Worm (Caenorhabditis elegans): ENCODE measurements around the gene K01D12.5.
"Not testable (repeated sequence)": the region's sequence is repeated elsewhere in the genome, so short reads cannot be mapped to it uniquely, and the experiment has no call there.

K01D12.5 gene

ce11 chrV:12365104-12365503 is 32.5 kb upstream of the K01D12.5 start, which contains the start of gene fipr-2:
fipr-2 (plus strand) TSS chrV:12365348.
- no peak for TF ChIP-seq M03D4.4 (tag; optimal IDR thresholded peaks at IDR 0.05)
- TF ChIP-seq ztf-11 (tag; optimal IDR thresholded peaks at IDR 0.05): no peak
- TF ChIP-seq snpc-4 (tag; optimal IDR thresholded peaks at IDR 0.05): no peak
- TF ChIP-seq blmp-1 (tag; optimal IDR thresholded peaks at IDR 0.05): no peak
- TF ChIP-seq elt-3 (tag; optimal IDR thresholded peaks at IDR 0.05): no peak
- no peak for TF ChIP-seq unc-62 (GFP tag; optimal IDR thresholded peaks at IDR 0.05)
- TF ChIP-seq sptf-1 (tag; optimal IDR thresholded peaks at IDR 0.05): no peak

- TF ChIP-seq cnd-1 (tag; optimal IDR thresholded peaks at IDR 0.05): no peak
- TF ChIP-seq unc-62 (GFP tag; optimal IDR thresholded peaks at IDR 0.05): no peak
- no peak for TF ChIP-seq ham-2 (GFP tag; optimal IDR thresholded peaks at IDR 0.05)
- no peak for TF ChIP-seq zip-8 (tag; optimal IDR thresholded peaks at IDR 0.05)
- no peak for TF ChIP-seq M03D4.4 (tag; optimal IDR thresholded peaks at IDR 0.05)
- no peak for TF ChIP-seq ces-1 (GFP tag; optimal IDR thresholded peaks at IDR 0.05)
- TF ChIP-seq ceh-39 (tag; optimal IDR thresholded peaks at IDR 0.05): no peak
- TF ChIP-seq elt-3 (tag; optimal IDR thresholded peaks at IDR 0.05): no peak
- TF ChIP-seq lin-13 (tag; optimal IDR thresholded peaks at IDR 0.05): no peak
- no peak for TF ChIP-seq mep-1 (tag; optimal IDR thresholded peaks at IDR 0.05)
- no peak for TF ChIP-seq nhr-28 (tag; optimal IDR thresholded peaks at IDR 0.05)
Observed at ce11 chrV:12369437-12369836, 28.2 kb upstream of the K01D12.5 start, which contains the start of gene gcy-13. gcy-13 (minus strand) TSS chrV:12369537.

ce11 chrV:12371386-12371785 is 26.3 kb upstream of the K01D12.5 start, which contains the start of gene F23H12.7:
F23H12.7 (plus strand) TSS chrV:12371686.
- TF ChIP-seq lin-13 (tag; optimal IDR thresholded peaks at IDR 0.05) (no peak), mep-1 (tag; optimal IDR thresholded peaks at IDR 0.05) (no peak), unc-120 (tag; optimal IDR thresholded peaks at IDR 0.05; ENCODE audit: poor library complexity, severe bottlenecking) (no peak)

- not testable (repeated sequence) for TF ChIP-seq mab-5 (tag; optimal IDR thresholded peaks at IDR 0.05); unc-120 (tag; optimal IDR thresholded peaks at IDR 0.05; ENCODE audit: poor library complexity, severe bottlenecking); drap-1 (GFP tag; optimal IDR thresholded peaks at IDR 0.05)
Observed at ce11 chrV:12374252-12374651, 23.4 kb upstream of the K01D12.5 start, which contains the start of gene F23H12.10. F23H12.10 (minus strand) TSS chrV:12374263.

- TF ChIP-seq unc-62 (GFP tag; optimal IDR thresholded peaks at IDR 0.05): no peak
- no peak for TF ChIP-seq pha-4 (tag; optimal IDR thresholded peaks at IDR 0.05)
- no peak for TF ChIP-seq snpc-4 (tag; optimal IDR thresholded peaks at IDR 0.05)
- TF ChIP-seq lin-13 (tag; optimal IDR thresholded peaks at IDR 0.05): no peak
Observed at ce11 chrV:12377256-12377655, 20.4 kb upstream of the K01D12.5 start, which contains the start of gene K01D12.1. K01D12.1 (plus strand) TSS chrV:12377556.

- no peak for TF ChIP-seq pha-4 (tag; optimal IDR thresholded peaks at IDR 0.05)
- TF ChIP-seq ces-1 (GFP tag; optimal IDR thresholded peaks at IDR 0.05): no peak
- TF ChIP-seq unc-39 (tag; optimal IDR thresholded peaks at IDR 0.05): no peak
- no peak for TF ChIP-seq nhr-12 (tag; optimal IDR thresholded peaks at IDR 0.05)
- no peak for TF ChIP-seq nhr-237 (tag; optimal IDR thresholded peaks at IDR 0.05)
- no peak for TF ChIP-seq hlh-1 (tag; optimal IDR thresholded peaks at IDR 0.05)
- TF ChIP-seq cnd-1 (tag; optimal IDR thresholded peaks at IDR 0.05): no peak
- no peak for TF ChIP-seq unc-62 (GFP tag; optimal IDR thresholded peaks at IDR 0.05)
- TF ChIP-seq lin-32 (GFP tag; optimal IDR thresholded peaks at IDR 0.05): no peak
- no peak for TF ChIP-seq mls-2 (tag; optimal IDR thresholded peaks at IDR 0.05)
- TF ChIP-seq ceh-39 (tag; optimal IDR thresholded peaks at IDR 0.05): no peak
- no peak for TF ChIP-seq sem-2 (GFP tag; optimal IDR thresholded peaks at IDR 0.05)
- TF ChIP-seq nhr-28 (tag; optimal IDR thresholded peaks at IDR 0.05): no peak
- no peak for TF ChIP-seq nhr-76 (tag; optimal IDR thresholded peaks at IDR 0.05)
- TF ChIP-seq snpc-4 (tag; optimal IDR thresholded peaks at IDR 0.05): no peak
Observed at ce11 chrV:12386154-12386553, 11.5 kb upstream of the K01D12.5 start, which contains the start of gene K01D12.15. K01D12.15 (plus strand) TSS chrV:12386454.

- TF ChIP-seq ztf-11 (tag; optimal IDR thresholded peaks at IDR 0.05) (no peak), tbx-8 (GFP tag; optimal IDR thresholded peaks at IDR 0.05) (no peak), drap-1 (GFP tag; optimal IDR thresholded peaks at IDR 0.05) (no peak), elt-3 (tag; optimal IDR thresholded peaks at IDR 0.05) (no peak), unc-39 (tag; optimal IDR thresholded peaks at IDR 0.05) (no peak), mab-5 (tag; optimal IDR thresholded peaks at IDR 0.05) (no peak)
Observed at ce11 chrV:12395699-12396098, 1.9 kb upstream of the K01D12.5 start, which contains the start of gene twk-14. twk-14 (minus strand) TSS chrV:12395706.

Measured in whole organism, mixed stage, embryonic.